Worm (Caenorhabditis elegans) whole organism, L4 larva: Measurements from ENCODE around the gene F55B12.10.

Source experiments
- F26F4.8 ChIP-seq: fragments of 200-800 bp; sonication (Bioruptor generic); conservative IDR thresholded peaks from 2 replicates; pipeline ENCODE4 v1.3.6; 2022; ENCODE audit warnings: missing genetic modification characterization, missing compliant biosample characterization
- Y105C5A.15 ChIP-seq: fragments of 200-800 bp; sonication (Bioruptor generic); IDR thresholded peaks from 2 replicates; pipeline ENCODE4 v1.3.6; 2022; ENCODE audit warnings: missing genetic modification characterization, missing compliant biosample characterization
- ctbp-1 ChIP-seq: fragments of 200-800 bp; sonication (Bioruptor generic); IDR thresholded peaks from 2 replicates; pipeline ENCODE4 v1.3.6; 2022; ENCODE audit warnings: missing genetic modification reagents, missing genetic modification characterization, missing compliant biosample characterization
- lin-13 ChIP-seq: fragments of 150-350 bp; optimal IDR thresholded peaks from 2 replicates; lab custom pipeline; 2014; ENCODE audit warnings: missing biosample characterization, missing genetic modification reagents, missing genetic modification characterization
- lin-39 ChIP-seq: fragments of 150-350 bp; optimal IDR thresholded peaks from 2 replicates; lab custom pipeline; 2014; ENCODE audit warnings: missing biosample characterization, missing genetic modification reagents, missing genetic modification characterization
- madf-5 ChIP-seq, 2 experiments: fragments of 200-800 bp; sonication (Bioruptor generic); IDR thresholded peaks; 2 replicates each; pipeline ENCODE4 v1.3.6; 2022; ENCODE audit warnings: missing compliant biosample characterization in 2 of 2, missing genetic modification characterization in 2 of 2
- mdl-1 ChIP-seq, 2 experiments: fragments of 150-350 bp in 1 of 2; sonication (generic microtip) in 1 of 2; optimal IDR thresholded peaks; 2 replicates each; lab custom pipeline; 2014 to 2017; ENCODE audit warnings: missing biosample characterization in 2 of 2, missing genetic modification characterization in 2 of 2
- mep-1 ChIP-seq: fragments of 150-350 bp; sonication (generic microtip); optimal IDR thresholded peaks from 3 replicates; lab custom pipeline; 2014; ENCODE audit warnings: missing biosample characterization, missing genetic modification characterization
- nhr-237 ChIP-seq: sonication (generic microtip); optimal IDR thresholded peaks from 2 replicates; lab custom pipeline; 2017; ENCODE audit warnings: missing biosample characterization, missing genetic modification characterization
- nhr-77 ChIP-seq: fragments of 150-350 bp; optimal IDR thresholded peaks from 2 replicates; lab custom pipeline; 2014; ENCODE audit warnings: missing biosample characterization, missing genetic modification characterization
- pqm-1 ChIP-seq: sonication (generic microtip); optimal IDR thresholded peaks from 2 replicates; lab custom pipeline; 2017; ENCODE audit warnings: missing biosample characterization, missing genetic modification characterization
- snpc-4 ChIP-seq: fragments of 150-350 bp; optimal IDR thresholded peaks from 2 replicates; lab custom pipeline; 2014; ENCODE audit warnings: missing biosample characterization, missing genetic modification characterization

DNA sequence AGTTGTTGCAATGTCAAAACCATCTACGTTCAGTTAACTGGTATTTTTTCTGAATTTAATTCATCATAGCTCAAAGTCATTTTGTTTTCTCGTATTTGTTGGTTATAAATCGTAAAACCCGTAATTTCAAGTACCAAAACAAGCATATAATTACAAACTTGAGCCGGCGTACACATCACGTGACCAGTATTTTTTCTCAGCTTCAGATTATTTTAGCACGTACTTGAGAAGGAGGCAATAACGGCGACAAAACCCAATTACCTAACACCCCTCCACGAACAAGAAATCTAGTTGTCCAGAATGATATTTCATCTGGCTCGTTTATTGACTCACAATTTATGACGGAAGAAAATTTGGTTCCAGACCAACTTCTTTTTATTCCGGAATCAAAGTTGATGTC is 19.4 kb downstream of the F55B12.10 start, which contains the start of gene srx-135:
- no peak for TF ChIP-seq lin-39 (tag; lab: Kevin White, UChicago)
- no peak for TF ChIP-seq nhr-237 (tag; lab: Kevin White, UChicago)
- TF ChIP-seq ctbp-1 (GFP tag; lab: Robert Waterston, UW): no peak
- no peak for TF ChIP-seq mdl-1 (tag; optimal IDR thresholded peaks at IDR 0.05; lab: Kevin White, UChicago)
- no peak for TF ChIP-seq madf-5 (GFP tag; IDR thresholded peaks at IDR 0.05; lab: Robert Waterston, UW)
- no peak for TF ChIP-seq mep-1 (tag; lab: Kevin White, UChicago)
- no peak for TF ChIP-seq F26F4.8 (GFP tag; lab: Robert Waterston, UW)
- no peak for TF ChIP-seq Y105C5A.15 (GFP tag; lab: Robert Waterston, UW)
- no peak for TF ChIP-seq pqm-1 (tag; lab: Kevin White, UChicago)
- no peak for TF ChIP-seq snpc-4
- TF ChIP-seq lin-13 (GFP tag; lab: Kevin White, UChicago): no peak
- TF ChIP-seq nhr-77 (tag; lab: Kevin White, UChicago): no peak
